Fruit fly (Drosophila melanogaster) Kc167 (cell line): Measurements from ENCODE around the gene spn-D.

Experiments
- Myc ChIP-seq: fragments of >200 bp; optimal IDR thresholded peaks from 2 replicates; lab custom pipeline; 2017; ENCODE audit warnings: missing external identifiers
- Sin3A ChIP-seq: fragments of >200 bp; optimal IDR thresholded peaks from 2 replicates; lab custom pipeline; 2018; ENCODE audit warnings: missing external identifiers
- h ChIP-seq: fragments of >200 bp; optimal IDR thresholded peaks from 3 replicates; lab custom pipeline; 2018; ENCODE audit warnings: missing external identifiers
- insv ChIP-seq: fragments of >200 bp; optimal IDR thresholded peaks from 3 replicates; lab custom pipeline; 2018; ENCODE audit warnings: missing external identifiers
- psq ChIP-seq: fragments of >200 bp; optimal IDR thresholded peaks from 2 replicates; lab custom pipeline; 2017; ENCODE audit warnings: missing external identifiers
- ttk ChIP-seq: sonication (Bioruptor generic); optimal IDR thresholded peaks from 2 replicates; lab custom pipeline; 2017; ENCODE audit warnings: missing external identifiers

spn-D gene

dm6 chr3R:27153062-27153878 lies 12.2 kb upstream of the spn-D start:
- no peak for TF ChIP-seq psq (lab: Kevin White, UChicago)
- no peak for TF ChIP-seq Sin3A (lab: Kevin White, UChicago)
- no peak for TF ChIP-seq ttk
- no peak for TF ChIP-seq Myc (lab: Kevin White, UChicago)
- TF ChIP-seq insv (lab: Kevin White, UChicago): no peak
- TF ChIP-seq h (lab: Kevin White, UChicago): no peak

- TF ChIP-seq insv (lab: Kevin White, UChicago) (no peak), h (lab: Kevin White, UChicago) (no peak), psq (lab: Kevin White, UChicago) (no peak), Sin3A (lab: Kevin White, UChicago) (no peak), ttk (no peak), Myc (lab: Kevin White, UChicago) (no peak)
Observed at dm6 chr3R:27154001-27154400, 11.5 kb upstream of the spn-D start.

- TF ChIP-seq Sin3A (lab: Kevin White, UChicago): no peak
- TF ChIP-seq psq (lab: Kevin White, UChicago): no peak
- no peak for TF ChIP-seq insv (lab: Kevin White, UChicago)
- no peak for TF ChIP-seq Myc (lab: Kevin White, UChicago)
- TF ChIP-seq h (lab: Kevin White, UChicago): no peak
- TF ChIP-seq ttk: no peak
Observed at dm6 chr3R:27157814-27158213, 7.7 kb upstream of the spn-D start, which contains the start of gene grass. grass (plus strand) TSS chr3R:27157948.

- TF ChIP-seq insv (lab: Kevin White, UChicago): no peak
- TF ChIP-seq h (lab: Kevin White, UChicago): no peak
- no peak for TF ChIP-seq psq (lab: Kevin White, UChicago)
- TF ChIP-seq Myc (lab: Kevin White, UChicago): no peak
- TF ChIP-seq ttk: no peak
- TF ChIP-seq Sin3A (lab: Kevin White, UChicago): no peak
Observed at dm6 chr3R:27159870-27160269, 5.6 kb upstream of the spn-D start.

- TF ChIP-seq ttk: no peak
- no peak for TF ChIP-seq insv (lab: Kevin White, UChicago)
- TF ChIP-seq Myc (lab: Kevin White, UChicago): no peak
- TF ChIP-seq psq (lab: Kevin White, UChicago): no peak
- no peak for TF ChIP-seq Sin3A (lab: Kevin White, UChicago)
- no peak for TF ChIP-seq h (lab: Kevin White, UChicago)
Observed at dm6 chr3R:27160858-27161257, 4.7 kb upstream of the spn-D start, which contains the start of gene CG5909. CG5909 (plus strand) TSS chr3R:27161158.

dm6 chr3R:27162824-27163223 lies 2.7 kb upstream of the spn-D start, which contains the start of gene ppk31:
ppk31 (plus strand) TSS chr3R:27163124.
- TF ChIP-seq Myc (lab: Kevin White, UChicago) (no peak), h (lab: Kevin White, UChicago) (no peak), psq (lab: Kevin White, UChicago) (no peak), insv (lab: Kevin White, UChicago) (no peak), ttk (no peak), Sin3A (lab: Kevin White, UChicago) (no peak)

- TF ChIP-seq ttk (no peak), insv (lab: Kevin White, UChicago) (no peak), psq (lab: Kevin White, UChicago) (no peak), h (lab: Kevin White, UChicago) (no peak)
Observed at dm6 chr3R:27167350-27167749, 1.8 kb downstream of the spn-D start.

- no peak for TF ChIP-seq Sin3A (lab: Kevin White, UChicago)
Observed at dm6 chr3R:27171153-27171552, 5.6 kb downstream of the spn-D start.

dm6 chr3R:27175710-27176109 lies 10.2 kb downstream of the spn-D start:
- TF ChIP-seq ttk: no peak
- no peak for TF ChIP-seq h (lab: Kevin White, UChicago)
- TF ChIP-seq Myc (lab: Kevin White, UChicago): no peak
- no peak for TF ChIP-seq insv (lab: Kevin White, UChicago)
- TF ChIP-seq Sin3A (lab: Kevin White, UChicago): no peak
- TF ChIP-seq psq (lab: Kevin White, UChicago): no peak

dm6 chr3R:27177567-27177966 lies 12.1 kb downstream of the spn-D start:
- TF ChIP-seq insv (lab: Kevin White, UChicago) (no peak), h (lab: Kevin White, UChicago) (no peak), Myc (lab: Kevin White, UChicago) (no peak), Sin3A (lab: Kevin White, UChicago) (no peak), ttk (no peak), psq (lab: Kevin White, UChicago) (no peak)

- TF ChIP-seq psq (lab: Kevin White, UChicago) (no peak), insv (lab: Kevin White, UChicago) (no peak), Sin3A (lab: Kevin White, UChicago) (no peak), h (lab: Kevin White, UChicago) (no peak), Myc (lab: Kevin White, UChicago) (no peak)
Observed at dm6 chr3R:27178546-27179375, 13.2 kb downstream of the spn-D start.
